Worm (Caenorhabditis elegans): Measurements from ENCODE around the gene ccch-5.
A peak's percentile ranks its signal among the peaks of the same experiment; 100 is the strongest.

The ccch-5 gene

DNA sequence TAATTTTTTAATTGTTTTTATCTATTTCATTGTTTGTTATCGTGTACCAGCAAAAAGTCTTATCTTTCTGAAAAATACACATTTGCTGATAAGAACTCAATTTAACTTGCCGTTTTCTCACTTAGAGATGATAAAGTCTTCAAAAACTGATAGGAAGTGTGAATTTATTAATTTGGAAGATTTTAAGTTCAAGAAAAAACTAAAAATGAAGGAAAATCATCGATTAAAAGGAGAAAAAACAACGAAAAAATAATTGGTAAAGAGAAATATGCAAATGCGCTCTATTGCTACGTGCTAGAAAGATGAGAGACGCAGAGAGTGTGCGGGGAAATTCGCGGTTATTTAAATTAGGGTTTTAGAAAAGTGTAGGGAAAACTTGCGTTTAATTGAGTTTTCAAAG is 40.0 kb downstream of the ccch-5 start:
- no peak for TF ChIP-seq egl-27 (tag; optimal IDR thresholded peaks at IDR 0.05)
- no peak for TF ChIP-seq ceh-82 (tag; optimal IDR thresholded peaks at IDR 0.05)
- no peak for TF ChIP-seq eor-1 (tag; optimal IDR thresholded peaks at IDR 0.05)
- TF ChIP-seq tbx-2 (tag; optimal IDR thresholded peaks at IDR 0.05), result no peak
- TF ChIP-seq pha-4 (tag; optimal IDR thresholded peaks at IDR 0.05), result peak; percentile 74
- TF ChIP-seq nhr-23 (tag; optimal IDR thresholded peaks at IDR 0.05), result no peak
- TF ChIP-seq nhr-28 (tag; optimal IDR thresholded peaks at IDR 0.05), result no peak
- peak; percentile 26 for TF ChIP-seq jun-1 (tag; optimal IDR thresholded peaks at IDR 0.05)
- no peak for TF ChIP-seq nhr-12 (tag; optimal IDR thresholded peaks at IDR 0.05)
- peak; percentile 19 for TF ChIP-seq skn-1 (tag; optimal IDR thresholded peaks at IDR 0.05)
- no peak for TF ChIP-seq unc-39 (tag; optimal IDR thresholded peaks at IDR 0.05)
- TF ChIP-seq snpc-4 (tag; optimal IDR thresholded peaks at IDR 0.05), result peak; percentile 87
- no peak for TF ChIP-seq nhr-77 (tag; optimal IDR thresholded peaks at IDR 0.05)
- TF ChIP-seq nhr-11 (tag; optimal IDR thresholded peaks at IDR 0.05), result no peak
- no peak for TF ChIP-seq mml-1 (tag; optimal IDR thresholded peaks at IDR 0.05)
- TF ChIP-seq ama-1 (optimal IDR thresholded peaks at IDR 0.05), result no peak
- TF ChIP-seq unc-62 (GFP tag; optimal IDR thresholded peaks at IDR 0.05), result no peak
- no peak for TF ChIP-seq lsy-12 (tag; optimal IDR thresholded peaks at IDR 0.05)
- peak; percentile 74 for TF ChIP-seq R02D3.7 (tag; optimal IDR thresholded peaks at IDR 0.05)
- peak; percentile 97 for TF ChIP-seq elt-2 (tag; optimal IDR thresholded peaks at IDR 0.05)
- no peak for TF ChIP-seq elt-1 (tag; optimal IDR thresholded peaks at IDR 0.05)
- TF ChIP-seq lin-15B (tag; optimal IDR thresholded peaks at IDR 0.05), result peak; percentile 91
- TF ChIP-seq daf-12 (tag; optimal IDR thresholded peaks at IDR 0.05), result no peak
- TF ChIP-seq nhr-43 (tag; optimal IDR thresholded peaks at IDR 0.05; ENCODE audit: poor library complexity, severe bottlenecking), result no peak
- peak; percentile 86 for TF ChIP-seq nfya-1 (tag; optimal IDR thresholded peaks at IDR 0.05; ENCODE audit: insufficient read depth)
- no peak for TF ChIP-seq ceh-28 (tag; optimal IDR thresholded peaks at IDR 0.05)
- no peak for TF ChIP-seq nhr-237 (tag; optimal IDR thresholded peaks at IDR 0.05)
- no peak for TF ChIP-seq fos-1 (tag; optimal IDR thresholded peaks at IDR 0.05)
- no peak for TF ChIP-seq sea-2 (GFP tag; optimal IDR thresholded peaks at IDR 0.05)
- TF ChIP-seq aly-2 (tag; optimal IDR thresholded peaks at IDR 0.05), result no peak
- TF ChIP-seq egl-5 (tag; optimal IDR thresholded peaks at IDR 0.05), result no peak
- TF ChIP-seq fkh-10 (GFP tag; optimal IDR thresholded peaks at IDR 0.05), result peak; percentile 10
- no peak for TF ChIP-seq ztf-11 (tag; optimal IDR thresholded peaks at IDR 0.05)
- no peak for TF ChIP-seq mdl-1 (tag; optimal IDR thresholded peaks at IDR 0.05)
- TF ChIP-seq nhr-67 (tag; optimal IDR thresholded peaks at IDR 0.05), result no peak
- no peak for TF ChIP-seq zag-1 (tag; optimal IDR thresholded peaks at IDR 0.05)
- no peak for TF ChIP-seq fkh-2 (tag; optimal IDR thresholded peaks at IDR 0.05)
- no peak for TF ChIP-seq ZK546.5 (tag; optimal IDR thresholded peaks at IDR 0.05)
- peak; percentile 12 for TF ChIP-seq lin-39 (tag; optimal IDR thresholded peaks at IDR 0.05)
- TF ChIP-seq nhr-25 (tag; optimal IDR thresholded peaks at IDR 0.05), result peak; percentile 51
- TF ChIP-seq ceh-9 (tag; optimal IDR thresholded peaks at IDR 0.05), result no peak
- peak; percentile 62 for TF ChIP-seq hmg-11 (tag; optimal IDR thresholded peaks at IDR 0.05)
- no peak for TF ChIP-seq nhr-76 (tag; optimal IDR thresholded peaks at IDR 0.05)
- TF ChIP-seq elt-3 (tag; optimal IDR thresholded peaks at IDR 0.05), result no peak
- no peak for TF ChIP-seq ceh-16 (tag; optimal IDR thresholded peaks at IDR 0.05)
- peak; percentile 86 for TF ChIP-seq pqm-1 (tag; optimal IDR thresholded peaks at IDR 0.05)
- TF ChIP-seq ztf-4 (tag; optimal IDR thresholded peaks at IDR 0.05), result no peak

DNA sequence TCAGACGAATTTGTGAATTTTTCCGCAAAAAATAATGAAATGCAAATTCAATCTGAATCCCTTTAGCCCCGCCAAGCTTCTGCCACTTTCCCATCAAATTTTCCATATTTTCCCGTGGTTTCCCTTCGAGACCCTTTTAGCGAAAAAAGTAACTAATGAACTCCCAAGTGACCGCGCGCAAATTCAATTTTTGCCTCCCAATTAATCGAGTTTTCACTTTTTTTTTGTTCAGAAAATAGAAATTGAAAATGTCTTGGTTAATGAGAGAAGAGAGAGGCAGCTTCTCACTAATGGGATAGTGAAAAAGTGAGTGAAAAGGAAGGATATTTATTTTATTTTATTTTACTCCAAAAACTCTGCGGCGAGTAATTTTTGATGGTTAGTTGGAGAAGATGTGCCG is 40.7 kb downstream of the ccch-5 start:
- no peak for TF ChIP-seq jun-1 (tag; optimal IDR thresholded peaks at IDR 0.05)
- no peak for TF ChIP-seq nhr-43 (tag; optimal IDR thresholded peaks at IDR 0.05; ENCODE audit: poor library complexity, severe bottlenecking)
- no peak for TF ChIP-seq ama-1 (optimal IDR thresholded peaks at IDR 0.05)
- TF ChIP-seq egl-5 (tag; optimal IDR thresholded peaks at IDR 0.05), result no peak
- no peak for TF ChIP-seq ztf-11 (tag; optimal IDR thresholded peaks at IDR 0.05)
- TF ChIP-seq lin-39 (tag; optimal IDR thresholded peaks at IDR 0.05), result no peak
- TF ChIP-seq sea-2 (GFP tag; optimal IDR thresholded peaks at IDR 0.05), result no peak
- TF ChIP-seq nhr-77 (tag; optimal IDR thresholded peaks at IDR 0.05), result no peak
- TF ChIP-seq mml-1 (tag; optimal IDR thresholded peaks at IDR 0.05), result no peak
- no peak for TF ChIP-seq R02D3.7 (tag; optimal IDR thresholded peaks at IDR 0.05)
- no peak for TF ChIP-seq nhr-67 (tag; optimal IDR thresholded peaks at IDR 0.05)
- no peak for TF ChIP-seq elt-3 (tag; optimal IDR thresholded peaks at IDR 0.05)
- TF ChIP-seq nhr-12 (tag; optimal IDR thresholded peaks at IDR 0.05), result no peak
- no peak for TF ChIP-seq zag-1 (tag; optimal IDR thresholded peaks at IDR 0.05)
- no peak for TF ChIP-seq ceh-9 (tag; optimal IDR thresholded peaks at IDR 0.05)
- TF ChIP-seq mdl-1 (tag; optimal IDR thresholded peaks at IDR 0.05), result no peak
- no peak for TF ChIP-seq ceh-16 (tag; optimal IDR thresholded peaks at IDR 0.05)
- TF ChIP-seq skn-1 (tag; optimal IDR thresholded peaks at IDR 0.05), result no peak

Data from whole organism, L3 larva.